Fruit fly (Drosophila melanogaster) Kc167 (cell line): ENCODE data around the gene Ack.

Experiments used
- Myc ChIP-seq: fragments of >200 bp; optimal IDR thresholded peaks from 2 replicates; lab custom pipeline; 2017; ENCODE audit warnings: missing external identifiers
- h ChIP-seq: fragments of >200 bp; optimal IDR thresholded peaks from 3 replicates; lab custom pipeline; 2018; ENCODE audit warnings: missing external identifiers

DNA sequence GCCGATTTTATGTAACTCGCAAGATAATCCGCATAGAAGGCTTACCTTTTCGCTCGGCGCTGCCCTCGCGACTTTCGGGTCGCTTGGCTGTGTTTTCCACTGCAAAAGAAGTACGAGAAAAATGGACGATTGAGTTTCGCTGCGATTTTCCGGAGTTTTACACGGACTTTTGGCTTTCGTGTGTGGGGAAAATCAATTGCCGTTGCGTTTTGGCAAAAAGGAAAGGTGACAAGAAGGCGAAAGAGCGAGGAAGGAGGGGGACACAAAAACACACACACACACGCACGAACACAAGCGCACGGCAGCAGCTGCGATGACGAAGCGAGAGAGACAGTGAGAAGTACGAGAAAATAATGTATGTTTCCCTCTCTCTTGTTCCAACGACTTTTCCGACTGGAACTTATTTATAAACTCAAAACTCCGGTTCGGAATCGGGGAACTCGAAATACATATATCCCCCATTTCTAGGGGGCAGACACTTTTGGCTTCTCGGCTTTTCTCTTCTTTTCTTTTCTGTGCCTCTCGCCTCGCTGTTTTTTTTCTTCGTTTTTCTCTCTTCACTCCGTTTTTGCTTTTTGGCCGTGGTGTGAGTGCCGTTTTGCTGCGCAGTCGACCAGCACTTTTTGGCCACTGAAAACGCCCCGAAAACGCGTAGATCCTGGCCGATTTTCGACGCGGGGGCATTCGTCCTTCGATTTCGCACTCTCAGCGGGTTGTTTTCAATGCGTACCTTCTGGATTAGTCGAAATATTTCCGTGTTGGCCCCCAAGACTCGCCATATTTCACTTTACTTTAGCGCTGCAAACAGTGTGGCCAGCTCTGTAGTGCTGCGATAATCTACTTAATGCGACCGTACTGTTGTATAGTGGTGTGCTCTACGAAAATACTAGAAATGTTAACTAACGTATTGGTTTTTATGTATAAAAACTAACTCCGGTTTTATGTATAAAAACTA is 26.0 kb downstream of the Ack start, which contains the start of gene ens:
- TF ChIP-seq h (lab: Kevin White, UChicago) (no peak), Myc (lab: Kevin White, UChicago) (no peak)
